Worm (Caenorhabditis elegans) whole organism, L3 larva: ENCODE measurements around the gene atl-1.

Source experiments
- elt-3 ChIP-seq, 3 experiments: fragments of 150-350 bp in 1 of 3; sonication (generic microtip) in 2 of 3; optimal IDR thresholded peaks; 2 replicates in 2 of 3; 4 replicates in 1 of 3; lab custom pipeline; 2014 to 2017; ENCODE audit warnings: missing biosample characterization in 3 of 3, missing genetic modification characterization in 3 of 3
- fkh-2 ChIP-seq: fragments of 150-350 bp; optimal IDR thresholded peaks from 2 replicates; lab custom pipeline; 2014; ENCODE audit warnings: missing biosample characterization, missing genetic modification reagents, missing genetic modification characterization
- lin-39 ChIP-seq: fragments of 150-350 bp; optimal IDR thresholded peaks from 2 replicates; lab custom pipeline; 2018; ENCODE audit warnings: missing biosample characterization, missing genetic modification reagents, missing genetic modification characterization
- nhr-76 ChIP-seq: fragments of 150-350 bp; sonication (generic microtip); optimal IDR thresholded peaks from 5 replicates; lab custom pipeline; 2014; ENCODE audit warnings: missing biosample characterization, missing genetic modification characterization
- snpc-4 ChIP-seq: fragments of 150-350 bp; optimal IDR thresholded peaks from 2 replicates; lab custom pipeline; 2014; ENCODE audit warnings: missing biosample characterization, missing genetic modification characterization
- unc-62 ChIP-seq: fragments of 150-350 bp; sonication (generic microtip); optimal IDR thresholded peaks from 4 replicates; lab custom pipeline; 2014; ENCODE audit warnings: missing biosample characterization, missing genetic modification reagents, missing genetic modification characterization

- TF ChIP-seq fkh-2 (tag; lab: Kevin White, UChicago): no peak
- TF ChIP-seq lin-39 (tag; lab: Kevin White, UChicago): no peak
- no peak for TF ChIP-seq unc-62 (GFP tag; lab: Kevin White, UChicago)
- no peak for TF ChIP-seq nhr-76 (tag; lab: Kevin White, UChicago)
- TF ChIP-seq elt-3 (tag; optimal IDR thresholded peaks at IDR 0.05; lab: Kevin White, UChicago): no peak
- no peak for TF ChIP-seq snpc-4 (tag; lab: Kevin White, UChicago)
These were observed 37.1 kb downstream of the atl-1 start, which contains the start of gene dop-2 for ce11 chrV:9608256-9608655.
